Fruit fly (Drosophila melanogaster): Measurements from ENCODE around the gene TTLL3A.

The TTLL3A gene

DNA sequence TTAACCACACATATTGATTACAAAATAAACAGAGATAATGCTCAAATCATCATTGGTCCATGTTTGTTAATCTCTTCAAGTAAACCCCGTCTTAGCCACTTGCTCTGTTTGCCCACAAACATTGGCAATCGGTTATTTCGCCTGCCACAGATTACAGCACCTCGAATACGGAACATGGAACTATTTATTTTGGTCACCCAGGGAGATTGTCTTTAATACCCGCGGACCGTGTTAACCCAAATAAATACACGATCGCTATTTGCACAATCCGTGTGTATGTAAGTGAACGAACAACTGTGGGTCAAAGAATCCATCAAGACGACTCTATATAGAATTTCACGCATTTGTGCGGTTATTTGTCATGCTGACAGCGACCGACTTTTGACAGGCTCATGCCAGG, 39.2 kb downstream of the TTLL3A start (continued):
- peak; percentile 44 for TF ChIP-seq CG1792 (GFP tag; optimal IDR thresholded peaks at IDR 0.05)
- TF ChIP-seq oc (tag; optimal IDR thresholded peaks at IDR 0.05), result peak; percentile 10
- peak; percentile 4 for TF ChIP-seq Mes4 (GFP tag; optimal IDR thresholded peaks at IDR 0.05)
- peak; percentile 93 for TF ChIP-seq ac (GFP tag; optimal IDR thresholded peaks at IDR 0.05)
- no peak for TF ChIP-seq YL-1 (GFP tag; optimal IDR thresholded peaks at IDR 0.05)

DNA sequence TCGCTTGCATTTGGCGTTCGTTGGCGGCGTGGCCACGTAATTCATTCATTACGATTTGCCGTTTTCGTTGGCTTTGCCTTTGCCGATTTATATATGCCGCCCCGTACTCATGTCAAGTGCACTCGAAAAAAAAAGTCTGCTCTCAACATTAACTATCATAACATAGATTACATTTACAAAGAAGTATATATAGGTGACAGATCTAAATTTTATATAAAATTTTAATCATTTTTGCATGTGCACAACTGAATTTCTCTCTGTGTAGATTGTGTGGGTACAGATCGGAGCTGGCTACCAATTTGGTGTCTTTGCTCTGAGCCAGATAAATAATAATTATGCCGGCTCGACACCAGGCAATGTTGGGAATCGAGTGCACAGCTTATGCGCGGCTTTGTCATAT, 41.6 kb downstream of the TTLL3A start:
- peak; percentile 59 for TF ChIP-seq Sox102F (GFP tag; optimal IDR thresholded peaks at IDR 0.05)
- peak; percentile 27 for TF ChIP-seq NfI (GFP tag; optimal IDR thresholded peaks at IDR 0.05)
- no peak for TF ChIP-seq sd (tag; optimal IDR thresholded peaks at IDR 0.05)
- no peak for TF ChIP-seq CG13287 (GFP tag; IDR thresholded peaks at IDR 0.05; ENCODE audit: partially characterized antibody)
- TF ChIP-seq Lim3 (GFP tag; IDR thresholded peaks at IDR 0.05), result no peak
- no peak for TF ChIP-seq MESR4 (GFP tag; optimal IDR thresholded peaks at IDR 0.05)
- no peak for TF ChIP-seq CG17612 (GFP tag; IDR thresholded peaks at IDR 0.05)
- peak; percentile 44 for TF ChIP-seq lilli (GFP tag; optimal IDR thresholded peaks at IDR 0.05)
- TF ChIP-seq az2 (GFP tag; optimal IDR thresholded peaks at IDR 0.05), result peak; percentile 38
- TF ChIP-seq CG11504 (tag; optimal IDR thresholded peaks at IDR 0.05), result peak; percentile 65
- TF ChIP-seq fu2 (GFP tag; optimal IDR thresholded peaks at IDR 0.05), result no peak
- TF ChIP-seq Med (GFP tag), result peak; percentile 84
- no peak for TF ChIP-seq her (GFP tag; optimal IDR thresholded peaks at IDR 0.05)
- TF ChIP-seq hth (optimal IDR thresholded peaks at IDR 0.05), result no peak
- peak; percentile 73 for TF ChIP-seq CG14441 (GFP tag; IDR thresholded peaks at IDR 0.05)
- peak; percentile 18 for TF ChIP-seq bcd (GFP tag; optimal IDR thresholded peaks at IDR 0.05)
- TF ChIP-seq vfl (GFP tag; optimal IDR thresholded peaks at IDR 0.05), result no peak
- no peak for TF ChIP-seq Scr (GFP tag; IDR thresholded peaks at IDR 0.05; ENCODE audit: partially characterized antibody)
- peak; percentile 26 for TF ChIP-seq CG13775 (GFP tag; optimal IDR thresholded peaks at IDR 0.05)
- TF ChIP-seq CG4328 (GFP tag; optimal IDR thresholded peaks at IDR 0.05), result no peak
- peak; percentile 8 for TF ChIP-seq CG17385 (GFP tag; optimal IDR thresholded peaks at IDR 0.05)
- TF ChIP-seq CG6689 (GFP tag; IDR thresholded peaks at IDR 0.05), result peak; percentile 43; the same call in 1 of the 2 replicates
- TF ChIP-seq fd64A (GFP tag; optimal IDR thresholded peaks at IDR 0.05), result no peak
- peak; percentile 6 for TF ChIP-seq Atf3 (GFP tag; optimal IDR thresholded peaks at IDR 0.05)
- peak in 1 of 3 experiments; percentile 22 for TF ChIP-seq lola (GFP tag; optimal IDR thresholded peaks at IDR 0.05)
- TF ChIP-seq ATbp (GFP tag; optimal IDR thresholded peaks at IDR 0.05), result peak; percentile 13
- peak; percentile 45 for TF ChIP-seq Blimp-1 (GFP tag; optimal IDR thresholded peaks at IDR 0.05)
- peak; percentile 46; the same call in 1 of the 3 replicates for TF ChIP-seq B-H1 (GFP tag; IDR thresholded peaks at IDR 0.05)
- peak; percentile 81 for TF ChIP-seq vvl (GFP tag; IDR thresholded peaks at IDR 0.05)
- peak; percentile 23 for TF ChIP-seq Sox100B (GFP tag; optimal IDR thresholded peaks at IDR 0.05)
- TF ChIP-seq CG12391 (tag; optimal IDR thresholded peaks at IDR 0.05), result peak; percentile 40
- no peak for TF ChIP-seq kay (GFP tag; optimal IDR thresholded peaks at IDR 0.05)
- peak; percentile 80 for TF ChIP-seq Drgx (GFP tag; IDR thresholded peaks at IDR 0.05)
- peak; percentile 58 for TF ChIP-seq CG32767 (GFP tag; IDR thresholded peaks at IDR 0.05)
- no peak for TF ChIP-seq CG15479 (GFP tag; optimal IDR thresholded peaks at IDR 0.05)
- TF ChIP-seq insv (GFP tag; optimal IDR thresholded peaks at IDR 0.05), result no peak
- peak; percentile 54; the same call in 2 of the 3 replicates for TF ChIP-seq Aef1 (GFP tag; IDR thresholded peaks at IDR 0.05)
- TF ChIP-seq Hmr (GFP tag; optimal IDR thresholded peaks at IDR 0.05), result peak; percentile 16
- TF ChIP-seq CG10321 (GFP tag; IDR thresholded peaks at IDR 0.05), result no peak
- no peak for TF ChIP-seq Ets97D (GFP tag; optimal IDR thresholded peaks at IDR 0.05)
- TF ChIP-seq CG7357 (GFP tag; IDR thresholded peaks at IDR 0.05), result 0 out of 3 replicates have a peak, but pooled peaks have one; percentile 12
- TF ChIP-seq CG8478 (optimal IDR thresholded peaks at IDR 0.05), result no peak
- TF ChIP-seq dmrt11E (tag; optimal IDR thresholded peaks at IDR 0.05), result peak; percentile 46
- 0 out of 2 replicates have a peak, but pooled peaks have one; percentile 25 for TF ChIP-seq dati (GFP tag; IDR thresholded peaks at IDR 0.05)
- TF ChIP-seq CG18599 (GFP tag; optimal IDR thresholded peaks at IDR 0.05), result peak; percentile 4
